Fruit fly (Drosophila melanogaster): ENCODE results near the gene eff.

Gene eff

DNA sequence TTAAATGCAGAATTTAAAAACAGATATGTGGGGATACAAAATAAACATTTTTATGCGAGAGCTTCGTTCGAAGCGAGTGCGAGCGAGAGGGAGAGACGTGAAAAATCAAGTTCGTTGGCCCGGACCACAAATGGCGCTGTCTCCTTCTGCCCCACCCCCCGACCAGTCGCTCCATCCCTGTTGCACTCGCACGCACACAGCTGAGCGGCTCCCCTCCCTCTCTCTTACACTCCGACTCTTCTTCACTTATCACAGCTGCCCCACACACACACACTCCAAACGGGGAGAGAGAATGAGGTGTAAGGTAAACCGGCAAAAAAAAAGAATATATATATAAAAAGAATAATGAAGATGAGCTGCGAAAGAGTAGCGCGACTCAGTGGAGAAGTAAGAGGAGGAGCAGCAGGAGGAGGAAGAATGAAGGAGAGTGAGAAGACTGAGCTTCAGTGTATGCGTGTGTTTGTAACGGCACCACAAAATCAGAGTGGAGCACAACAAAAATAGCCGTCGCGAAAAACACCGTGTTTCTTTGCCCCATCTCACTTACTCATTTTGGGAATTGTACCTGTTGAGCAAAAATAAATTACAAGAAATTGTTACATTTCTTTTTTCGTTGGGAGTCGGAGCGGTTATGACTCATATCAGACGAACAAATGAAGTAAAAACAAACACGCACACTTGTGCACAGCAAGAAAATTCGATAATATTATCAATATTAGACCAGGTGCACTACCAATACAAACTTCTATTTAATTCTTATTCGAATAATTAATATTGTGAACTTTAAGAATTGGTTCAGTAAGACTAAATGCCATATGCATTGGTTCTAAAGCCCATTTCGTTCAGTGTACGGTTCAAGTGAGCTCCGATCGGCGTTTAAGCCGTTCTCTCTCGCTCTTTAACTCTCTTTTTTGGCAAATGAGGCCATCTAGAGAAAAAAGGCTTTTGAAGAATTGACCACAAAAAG is 2.9 kb downstream of the eff start:
- TF ChIP-seq CG8478 (optimal IDR thresholded peaks at IDR 0.05) (no peak), CTCF (optimal IDR thresholded peaks at IDR 0.05) (no peak)

DNA sequence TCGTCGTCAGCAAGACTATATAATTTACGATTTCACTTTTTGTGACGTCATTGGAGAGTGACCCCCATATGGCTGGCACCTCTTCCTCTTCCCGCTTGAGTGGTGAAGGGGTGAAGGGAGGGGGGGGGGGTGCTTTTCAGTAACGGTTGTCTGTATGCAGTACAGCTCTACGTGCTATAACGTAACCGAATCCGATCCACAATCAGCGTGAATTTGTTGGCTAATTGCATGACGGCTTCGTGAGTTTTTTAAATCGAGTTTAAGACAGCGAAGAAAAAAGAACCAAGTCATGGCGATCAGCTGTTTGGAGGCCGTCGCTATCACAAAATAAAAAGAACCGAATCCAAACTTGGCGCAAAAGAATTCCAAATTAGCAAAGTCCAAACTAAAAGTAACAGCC is 4.4 kb downstream of the eff start:
- TF ChIP-seq CG8478 (optimal IDR thresholded peaks at IDR 0.05) (no peak), CTCF (optimal IDR thresholded peaks at IDR 0.05) (no peak)

DNA sequence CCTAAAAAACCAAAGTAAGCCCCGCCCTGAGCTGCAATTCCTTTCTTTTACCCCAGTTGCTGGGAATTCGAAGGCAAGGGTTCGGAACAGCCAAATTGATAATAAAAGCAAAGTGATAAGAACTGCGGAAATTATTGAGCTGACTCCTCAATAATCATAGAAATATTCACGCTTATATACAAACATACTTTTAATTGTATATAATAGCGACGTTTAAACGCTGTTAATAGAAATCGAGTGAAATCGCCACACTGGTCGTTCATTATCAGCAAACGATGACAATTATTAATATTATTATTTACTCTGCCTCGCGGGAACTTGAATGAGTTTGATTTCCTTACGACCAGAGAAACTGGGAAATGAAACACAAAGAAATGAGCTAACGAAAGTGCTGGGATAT is 5.1 kb downstream of the eff start:
- no peak for TF ChIP-seq CTCF (optimal IDR thresholded peaks at IDR 0.05)
- no peak for TF ChIP-seq CG8478 (optimal IDR thresholded peaks at IDR 0.05)

DNA sequence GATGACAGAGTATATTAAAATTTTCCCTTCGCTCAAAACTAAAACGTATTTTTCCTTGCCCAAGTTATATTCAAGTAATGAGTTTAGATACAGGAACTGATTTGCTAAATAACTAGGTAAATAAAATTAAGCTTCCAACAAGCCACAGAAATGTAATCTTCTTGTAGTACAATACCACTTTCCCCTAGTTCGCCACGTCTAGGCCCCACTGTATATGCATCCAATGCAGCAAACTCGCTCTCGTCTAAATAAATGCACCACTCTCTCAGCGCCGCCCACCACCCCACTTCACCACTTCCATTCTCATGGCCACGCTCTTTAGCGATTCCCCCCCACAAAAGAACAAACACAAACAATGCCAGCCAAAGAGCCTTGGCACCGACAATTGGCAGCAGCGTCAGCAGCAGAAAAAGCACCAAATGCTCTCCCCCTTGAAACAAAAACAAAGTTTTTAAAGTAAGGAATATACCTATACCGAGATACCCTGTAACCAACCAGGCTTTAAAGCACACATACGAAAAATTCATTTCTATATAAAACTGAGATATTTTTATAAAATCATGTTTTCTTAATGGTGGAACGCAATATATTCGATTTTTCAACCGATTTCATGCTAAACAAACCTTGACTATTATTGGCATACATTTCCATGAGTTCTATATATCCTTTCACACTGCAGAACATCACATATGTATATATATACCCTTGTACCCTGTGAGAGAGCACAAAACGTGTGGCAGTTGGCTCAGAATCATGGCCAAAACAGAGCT is 6.3 kb downstream of the eff start:
- TF ChIP-seq CG8478 (optimal IDR thresholded peaks at IDR 0.05): no peak
- no peak for TF ChIP-seq CTCF (optimal IDR thresholded peaks at IDR 0.05)

DNA sequence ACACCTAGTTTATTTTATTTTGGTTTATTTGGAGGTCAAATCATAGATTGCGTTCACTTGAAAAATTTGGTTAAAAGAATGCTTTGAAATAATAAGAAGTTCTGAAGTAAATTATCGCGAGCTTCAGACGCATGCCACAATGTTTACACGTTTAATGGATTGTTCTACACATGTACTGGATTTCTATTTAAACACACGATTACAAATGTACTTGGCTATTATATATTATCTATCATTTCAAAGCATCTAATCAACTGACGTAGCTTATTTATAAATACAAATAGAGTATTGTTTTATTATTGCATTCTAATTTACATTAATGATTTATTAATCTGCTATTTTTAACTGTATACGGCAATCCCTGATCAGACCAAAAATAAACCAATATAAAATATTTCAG is 7.2 kb downstream of the eff start:
- no peak for TF ChIP-seq CTCF (optimal IDR thresholded peaks at IDR 0.05)
- TF ChIP-seq CG8478 (optimal IDR thresholded peaks at IDR 0.05): no peak

DNA sequence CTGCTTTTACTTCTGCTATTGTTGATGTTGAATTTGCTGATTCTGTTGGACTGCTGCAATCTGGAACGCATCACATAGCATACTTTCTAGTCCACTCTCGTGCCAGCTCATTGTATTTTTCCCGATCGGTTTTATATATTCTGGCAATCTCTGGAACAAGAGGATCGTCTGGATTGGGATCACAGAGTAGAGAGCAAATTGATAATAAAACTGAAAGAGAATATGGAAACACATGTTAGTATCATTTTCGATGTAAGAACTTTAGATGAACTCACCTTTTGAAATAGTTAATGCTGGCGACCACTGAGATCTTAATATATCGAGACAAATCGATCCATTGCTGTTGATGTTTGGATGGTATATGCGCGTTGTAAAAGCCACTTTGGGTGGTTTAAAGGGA is 7.7 kb downstream of the eff start:
- TF ChIP-seq CTCF (optimal IDR thresholded peaks at IDR 0.05): no peak
- TF ChIP-seq CG8478 (optimal IDR thresholded peaks at IDR 0.05): no peak

DNA sequence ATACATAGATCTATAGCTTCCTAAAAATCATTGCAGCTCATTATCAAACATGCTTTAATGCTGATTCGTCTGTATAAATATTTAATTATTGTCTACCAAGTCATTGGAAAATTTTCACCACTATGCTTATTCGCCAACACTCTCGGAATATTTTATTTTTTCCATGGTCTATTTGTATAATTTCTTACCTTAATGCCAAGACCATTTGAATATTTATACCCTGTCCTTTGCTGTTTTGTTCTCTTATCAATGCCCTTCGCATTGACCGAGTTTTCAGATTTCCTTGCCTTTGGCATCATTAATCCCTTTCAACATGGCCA is 9.4 kb downstream of the eff start:
- TF ChIP-seq CG8478 (optimal IDR thresholded peaks at IDR 0.05) (no peak), CTCF (optimal IDR thresholded peaks at IDR 0.05) (no peak)

DNA sequence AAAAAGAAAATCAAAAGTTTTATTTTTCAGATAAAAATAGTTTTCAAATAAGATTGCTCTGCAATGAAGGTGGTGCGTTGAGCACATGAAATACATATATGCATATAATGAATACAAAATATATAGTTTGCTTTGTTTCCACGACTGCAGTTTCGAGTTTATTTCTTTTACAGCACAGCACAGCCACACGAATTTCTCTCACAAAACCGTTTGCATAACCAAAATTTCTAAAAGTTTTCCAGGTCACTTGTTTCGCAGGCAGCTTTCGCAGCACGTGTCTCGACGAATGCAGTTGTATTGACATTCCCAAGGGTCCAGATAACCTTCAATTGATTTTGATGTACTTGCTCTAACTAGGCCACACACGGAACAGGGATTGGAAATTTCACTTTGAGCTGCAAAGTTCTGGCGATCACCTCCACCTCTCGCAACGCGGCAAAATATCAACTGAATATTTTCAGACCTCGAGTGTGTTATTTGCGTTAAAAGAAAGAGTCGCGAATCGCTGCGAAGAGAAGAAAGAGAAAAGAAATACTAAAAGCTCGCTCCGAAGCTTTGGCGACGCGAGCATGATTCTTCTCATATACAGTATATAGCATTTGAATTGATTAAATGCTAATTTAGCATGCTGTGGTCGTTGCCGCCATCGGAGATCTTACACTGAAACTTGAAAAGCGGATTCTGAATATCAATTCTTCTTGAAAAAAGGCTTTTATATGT is 9.9 kb downstream of the eff start, which contains the start of gene CG7530:
TSS of gene CG7530 (minus strand) at position 449 of the 720 bp plus-strand sequence.
- no peak for TF ChIP-seq CG8478 (optimal IDR thresholded peaks at IDR 0.05)
- TF ChIP-seq CTCF (optimal IDR thresholded peaks at IDR 0.05): no peak

DNA sequence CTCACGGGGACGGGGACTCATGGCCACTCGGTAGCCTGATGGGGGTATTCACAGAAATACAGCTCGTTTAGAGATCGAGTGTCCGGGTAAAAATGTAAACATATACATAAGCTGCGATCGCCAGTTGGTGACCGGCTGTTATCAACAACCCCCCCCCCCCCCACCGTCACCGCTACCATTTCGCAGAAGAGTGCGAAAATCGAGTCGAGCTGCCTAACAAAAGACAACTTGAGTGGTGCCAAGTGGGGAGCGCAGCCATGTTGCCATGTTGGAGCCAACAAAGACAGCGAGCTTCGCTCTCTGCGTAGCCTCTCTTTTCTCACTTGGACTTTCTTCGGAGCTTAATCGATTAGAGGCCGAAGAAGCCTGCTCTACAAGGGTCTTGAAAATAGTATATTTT is 10.5 kb downstream of the eff start:
- TF ChIP-seq CG8478 (optimal IDR thresholded peaks at IDR 0.05) (no peak), CTCF (optimal IDR thresholded peaks at IDR 0.05) (no peak)

DNA sequence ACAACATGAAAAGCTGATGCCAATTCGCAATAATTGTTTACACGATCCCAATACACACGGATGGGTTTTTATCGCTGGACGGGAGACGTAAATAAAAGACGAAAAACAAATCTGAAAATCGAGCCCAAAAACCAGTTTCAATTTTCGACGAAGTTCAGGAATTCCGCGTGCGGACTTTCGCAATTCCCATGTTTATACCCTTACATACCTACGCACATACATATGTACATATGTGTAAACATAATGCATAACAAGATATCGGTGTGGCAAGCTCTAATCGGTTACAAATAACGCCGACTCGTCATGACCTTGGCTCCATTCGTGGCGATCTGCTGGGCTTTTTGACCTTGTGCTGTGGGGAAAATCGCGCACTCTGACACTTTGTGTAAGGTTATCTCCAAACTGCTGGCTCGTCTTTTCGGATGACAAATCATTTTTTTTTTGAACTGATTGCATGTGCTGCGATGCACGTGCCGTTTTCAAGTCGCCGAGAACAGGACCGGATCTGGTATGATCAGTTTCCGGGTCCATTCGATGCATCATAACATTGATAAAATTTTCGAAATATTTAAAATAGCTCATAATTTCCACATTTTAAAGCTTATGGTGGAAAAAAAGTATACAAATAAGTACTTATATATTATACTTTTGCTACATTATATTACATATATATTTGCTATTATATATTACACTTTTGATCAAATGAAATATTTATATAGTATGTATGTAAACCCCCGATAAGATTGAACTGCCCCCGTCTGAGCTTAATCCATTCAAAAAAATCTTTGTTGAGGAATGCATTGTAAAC is 11.2 kb downstream of the eff start:
- TF ChIP-seq CTCF (optimal IDR thresholded peaks at IDR 0.05) (no peak), CG8478 (optimal IDR thresholded peaks at IDR 0.05) (no peak)

DNA sequence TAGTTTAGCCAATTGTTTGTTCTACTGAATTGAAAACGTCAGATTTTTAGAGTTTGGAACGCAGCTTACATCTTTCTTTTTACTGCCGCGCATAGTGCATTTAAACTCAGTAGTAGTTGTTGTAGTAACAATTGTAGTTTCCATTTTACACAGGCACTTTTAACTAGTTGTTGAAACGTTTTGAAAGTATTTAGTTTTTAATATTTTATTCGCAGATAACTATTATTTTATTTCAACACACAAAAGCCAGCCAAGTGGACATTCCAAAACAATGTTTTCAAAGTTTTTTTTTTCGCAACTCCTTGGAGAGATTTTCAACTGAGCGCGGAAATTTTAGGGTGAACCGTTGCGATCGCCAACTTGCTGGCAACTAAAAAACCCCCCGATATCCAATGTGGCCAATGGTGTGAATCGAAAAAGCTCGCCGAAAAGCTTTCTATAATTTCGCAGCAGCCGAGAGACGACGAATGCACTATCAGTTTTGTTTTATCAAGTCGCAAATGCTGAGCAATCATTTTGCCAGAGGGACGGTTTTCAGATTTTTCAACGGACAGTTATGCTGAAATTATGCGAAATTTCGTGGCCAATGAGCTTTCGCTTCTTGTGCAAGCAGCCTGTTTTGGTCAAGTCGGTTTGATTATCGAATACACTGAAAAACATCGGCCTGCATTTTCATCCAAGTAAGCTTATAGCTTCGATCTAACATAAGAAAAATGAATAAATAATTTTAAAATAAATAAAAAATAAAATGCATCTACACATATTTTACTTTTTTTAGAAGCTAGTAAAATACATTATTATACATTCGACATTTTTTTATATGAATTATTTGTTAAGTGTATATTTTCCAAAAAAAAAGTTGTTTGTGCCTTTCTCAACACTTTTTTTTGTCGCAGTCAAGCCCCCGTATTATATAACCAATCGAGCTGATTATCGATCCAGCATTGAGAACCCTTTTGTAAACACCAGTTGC is 12.1 kb downstream of the eff start:
- TF ChIP-seq CTCF (optimal IDR thresholded peaks at IDR 0.05) (no peak), CG8478 (optimal IDR thresholded peaks at IDR 0.05) (no peak)

DNA sequence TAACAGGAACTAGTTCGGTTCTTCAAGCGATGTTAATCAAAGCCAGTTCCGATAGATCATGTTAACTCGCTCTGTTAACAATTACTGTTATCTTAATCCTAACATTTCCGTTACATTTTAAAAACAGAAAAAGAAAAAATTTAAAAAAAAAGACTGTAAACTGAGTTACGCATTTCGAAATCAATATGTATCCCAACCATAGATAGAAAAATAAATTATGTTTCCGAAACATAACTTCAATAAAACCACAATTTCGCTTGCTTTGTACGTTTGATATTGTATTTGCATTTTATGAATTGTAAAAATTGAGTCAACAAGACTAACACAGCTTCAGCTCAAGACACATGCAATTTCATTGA is 16.6 kb downstream of the eff start:
- no peak for TF ChIP-seq CTCF (optimal IDR thresholded peaks at IDR 0.05)
- TF ChIP-seq CG8478 (optimal IDR thresholded peaks at IDR 0.05): no peak

DNA sequence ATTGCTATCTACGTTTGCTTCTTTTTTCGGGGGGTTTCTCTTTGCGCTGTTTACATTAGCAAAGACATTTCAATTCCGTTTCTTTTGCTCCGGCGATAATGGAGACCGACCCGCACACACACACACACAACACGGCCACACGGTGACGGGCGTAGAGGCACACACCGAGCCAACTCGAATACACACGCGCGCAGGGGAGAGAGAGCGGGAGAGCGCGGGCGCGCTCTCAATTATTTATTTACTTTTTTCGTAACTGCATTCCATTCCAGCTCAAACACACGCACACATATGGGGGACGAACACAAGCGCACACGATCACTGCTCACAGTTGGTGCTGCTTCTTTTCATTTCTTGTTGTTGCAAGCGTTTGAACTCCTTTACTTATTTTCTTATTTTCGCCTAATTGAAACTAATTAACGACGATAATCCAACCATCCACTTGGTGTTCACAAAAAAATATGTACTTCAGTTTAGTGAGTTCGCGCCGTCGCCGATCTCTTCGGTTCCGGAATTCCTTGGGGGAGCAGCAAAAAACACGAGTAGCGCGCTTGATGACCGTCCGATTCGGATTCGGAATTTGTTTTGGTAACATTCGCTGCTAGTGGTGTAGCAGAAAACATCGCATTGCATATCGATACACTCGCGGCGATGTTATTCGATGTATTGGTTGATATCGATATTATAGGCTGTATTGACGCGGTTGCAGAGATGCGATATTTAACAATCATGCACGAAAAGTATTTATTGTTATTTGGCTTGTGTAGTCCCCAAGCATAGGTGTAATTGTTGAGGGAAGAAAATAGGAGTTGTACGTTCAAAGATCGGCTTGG is 17.2 kb downstream of the eff start, which contains the start of gene kibra:
TSS of gene kibra (minus strand) at position 591 of the 830 bp plus-strand sequence.
- TF ChIP-seq CTCF (optimal IDR thresholded peaks at IDR 0.05): peak; percentile 24 to 58
- no peak for TF ChIP-seq CG8478 (optimal IDR thresholded peaks at IDR 0.05)
